Fruit fly (Drosophila melanogaster): ENCODE results near the gene CG1113.
A peak's percentile ranks its signal among the peaks of the same experiment; 100 is the strongest.

The CG1113 gene

dm6 chr3R:5300620-5301019, 47.7 kb downstream of the CG1113 start (continued):
- TF ChIP-seq ato (GFP tag; IDR thresholded peaks at IDR 0.05; ENCODE audit: partially characterized antibody) = no peak
- TF ChIP-seq CG2129 (GFP tag; IDR thresholded peaks at IDR 0.05; ENCODE audit: partially characterized antibody) = no peak
- peak; percentile 6 for TF ChIP-seq jumu (GFP tag; optimal IDR thresholded peaks at IDR 0.05)
- no peak for TF ChIP-seq C15 (GFP tag; IDR thresholded peaks at IDR 0.05)
- no peak for TF ChIP-seq Vsx1 (GFP tag; optimal IDR thresholded peaks at IDR 0.05)
- no peak for TF ChIP-seq E2f1 (GFP tag; IDR thresholded peaks at IDR 0.05)
- no peak for TF ChIP-seq trh (GFP tag; optimal IDR thresholded peaks at IDR 0.05)
- no peak for TF ChIP-seq CG6654 (GFP tag; optimal IDR thresholded peaks at IDR 0.05)
- no peak for TF ChIP-seq CG10654 (GFP tag; optimal IDR thresholded peaks at IDR 0.05)
- TF ChIP-seq Dad (GFP tag; optimal IDR thresholded peaks at IDR 0.05) = no peak
- no peak for TF ChIP-seq pita (GFP tag; optimal IDR thresholded peaks at IDR 0.05)
- TF ChIP-seq Oaz (GFP tag; IDR thresholded peaks at IDR 0.05) = no peak
- peak; percentile 15 for TF ChIP-seq kni (GFP tag; optimal IDR thresholded peaks at IDR 0.05)
- no peak for TF ChIP-seq NC2α (GFP tag; optimal IDR thresholded peaks at IDR 0.05)
- no peak for TF ChIP-seq D19B (GFP tag; optimal IDR thresholded peaks at IDR 0.05)
- TF ChIP-seq aop (GFP tag; IDR thresholded peaks at IDR 0.05) = no peak
- TF ChIP-seq Opbp (GFP tag; IDR thresholded peaks at IDR 0.05; ENCODE audit: partially characterized antibody) = no peak
- TF ChIP-seq Sry-δ (GFP tag; optimal IDR thresholded peaks at IDR 0.05) = no peak
- TF ChIP-seq CG4424 (GFP tag; optimal IDR thresholded peaks at IDR 0.05) = no peak
- no peak for TF ChIP-seq CG6791 (GFP tag; IDR thresholded peaks at IDR 0.05; ENCODE audit: partially characterized antibody)
- no peak for TF ChIP-seq Abd-B (GFP tag; optimal IDR thresholded peaks at IDR 0.05)
- no peak for TF ChIP-seq CG7357 (GFP tag; IDR thresholded peaks at IDR 0.05)
- peak; percentile 73 for TF ChIP-seq CG11456 (GFP tag; IDR thresholded peaks at IDR 0.05)
- 0 out of 2 replicates have a peak, but pooled peaks have one; percentile 9 for TF ChIP-seq Ptx1 (GFP tag; IDR thresholded peaks at IDR 0.05)
- no peak for TF ChIP-seq CG3726 (GFP tag; IDR thresholded peaks at IDR 0.05)
- no peak for TF ChIP-seq Aef1 (GFP tag; IDR thresholded peaks at IDR 0.05)
- TF ChIP-seq ATbp (GFP tag; optimal IDR thresholded peaks at IDR 0.05) = peak; percentile 56
- no peak for TF ChIP-seq scrt (GFP tag; optimal IDR thresholded peaks at IDR 0.05)
- TF ChIP-seq Asciz (GFP tag; optimal IDR thresholded peaks at IDR 0.05) = no peak
- no peak for TF ChIP-seq ssp (GFP tag; IDR thresholded peaks at IDR 0.05)
- TF ChIP-seq ab (GFP tag; optimal IDR thresholded peaks at IDR 0.05) = no peak
- no peak for TF ChIP-seq CG9609 (GFP tag; optimal IDR thresholded peaks at IDR 0.05)
- TF ChIP-seq CG9215 (GFP tag; IDR thresholded peaks at IDR 0.05) = no peak
- peak; percentile 29 for TF ChIP-seq CG17385 (GFP tag; optimal IDR thresholded peaks at IDR 0.05)
- TF ChIP-seq HLH54F (GFP tag; optimal IDR thresholded peaks at IDR 0.05) = no peak
- no peak for TF ChIP-seq kay (GFP tag; optimal IDR thresholded peaks at IDR 0.05)
- no peak for TF ChIP-seq fd3F (GFP tag; optimal IDR thresholded peaks at IDR 0.05)
- peak; percentile 63 for TF ChIP-seq onecut (GFP tag; IDR thresholded peaks at IDR 0.05)
- no peak for TF ChIP-seq Lpt (GFP tag; optimal IDR thresholded peaks at IDR 0.05)
- no peak for TF ChIP-seq insv (GFP tag; optimal IDR thresholded peaks at IDR 0.05)
- 0 out of 2 replicates have a peak, but pooled peaks have one; percentile 22 for TF ChIP-seq MBD-R2 (GFP tag; IDR thresholded peaks at IDR 0.05)
- peak; percentile 13; the same call in 1 of the 4 replicates for TF ChIP-seq Gug (GFP tag; IDR thresholded peaks at IDR 0.05)
- TF ChIP-seq tio (GFP tag; optimal IDR thresholded peaks at IDR 0.05) = no peak
- no peak for TF ChIP-seq B-H2 (GFP tag; optimal IDR thresholded peaks at IDR 0.05)
- TF ChIP-seq Dref (GFP tag; IDR thresholded peaks at IDR 0.05) = no peak
- TF ChIP-seq CG14710 (tag; optimal IDR thresholded peaks at IDR 0.05) = no peak
- peak; percentile 10 for TF ChIP-seq grau (tag; optimal IDR thresholded peaks at IDR 0.05)
- TF ChIP-seq Pdp1 (GFP tag; optimal IDR thresholded peaks at IDR 0.05) = no peak
- peak; percentile 48 for TF ChIP-seq HHEX (GFP tag; optimal IDR thresholded peaks at IDR 0.05)
- TF ChIP-seq Ets65A (GFP tag) = peak; percentile 43
- TF ChIP-seq fd64A (GFP tag; optimal IDR thresholded peaks at IDR 0.05) = peak; percentile 8
- peak; percentile 18 for TF ChIP-seq CG10979 (tag; optimal IDR thresholded peaks at IDR 0.05)

Measured in whole organism, embryonic.